Worm (Caenorhabditis elegans) whole organism, young adult: Measurements from ENCODE around the gene cyp-34A8.

ENCODE experiments used
- B0336.3 ChIP-seq: fragments of 200-800 bp; sonication (Bioruptor generic); IDR thresholded peaks from 2 replicates; pipeline ENCODE4 v1.3.6; 2022; ENCODE audit warnings: missing genetic modification characterization, missing compliant biosample characterization
- D2030.7 ChIP-seq: fragments of 200-800 bp; sonication (Bioruptor generic); IDR thresholded peaks from 2 replicates; pipeline ENCODE4 v1.3.6; 2022; ENCODE audit warnings: missing genetic modification reagents, missing genetic modification characterization, missing compliant biosample characterization
- K12H6.12 ChIP-seq: fragments of 200-800 bp; sonication (Bioruptor generic); optimal IDR thresholded peaks from 2 replicates; lab custom pipeline; 2018; ENCODE audit warnings: mild to moderate bottlenecking, missing genetic modification characterization, missing compliant biosample characterization
- Y79H2A.3 ChIP-seq: fragments of 200-800 bp; sonication (Bioruptor generic); conservative IDR thresholded peaks from 2 replicates; pipeline ENCODE4 v1.3.6; 2022; ENCODE audit warnings: missing genetic modification reagents, missing genetic modification characterization, missing compliant biosample characterization
- bed-2 ChIP-seq: fragments of 200-800 bp; sonication (Bioruptor generic); IDR thresholded peaks from 2 replicates; pipeline ENCODE4 v1.3.6; 2022; ENCODE audit warnings: missing genetic modification reagents, missing genetic modification characterization, missing compliant biosample characterization
- ceh-58 ChIP-seq: fragments of 200-800 bp; sonication (Bioruptor generic); IDR thresholded peaks from 2 replicates; pipeline ENCODE4 v1.3.6; 2022; ENCODE audit warnings: missing genetic modification characterization, missing compliant biosample characterization
- ets-4 ChIP-seq: fragments of 200-800 bp; sonication (Bioruptor generic); optimal IDR thresholded peaks from 2 replicates; lab custom pipeline; 2018; ENCODE audit warnings: mild to moderate bottlenecking, missing genetic modification characterization, missing compliant biosample characterization
- lin-54 ChIP-seq: fragments of 200-800 bp; sonication (Bioruptor generic); optimal IDR thresholded peaks from 2 replicates; lab custom pipeline; 2018; ENCODE audit warnings: mild to moderate bottlenecking, missing genetic modification characterization, missing compliant biosample characterization
- pha-4 ChIP-seq: fragments of 150-350 bp; sonication (generic microtip); optimal IDR thresholded peaks from 2 replicates; lab custom pipeline; 2014; ENCODE audit warnings: missing biosample characterization, missing genetic modification reagents, missing genetic modification characterization
- unc-62 ChIP-seq: fragments of 150-350 bp; optimal IDR thresholded peaks from 2 replicates; lab custom pipeline; 2014; ENCODE audit warnings: missing biosample characterization, missing genetic modification reagents, missing genetic modification characterization

DNA sequence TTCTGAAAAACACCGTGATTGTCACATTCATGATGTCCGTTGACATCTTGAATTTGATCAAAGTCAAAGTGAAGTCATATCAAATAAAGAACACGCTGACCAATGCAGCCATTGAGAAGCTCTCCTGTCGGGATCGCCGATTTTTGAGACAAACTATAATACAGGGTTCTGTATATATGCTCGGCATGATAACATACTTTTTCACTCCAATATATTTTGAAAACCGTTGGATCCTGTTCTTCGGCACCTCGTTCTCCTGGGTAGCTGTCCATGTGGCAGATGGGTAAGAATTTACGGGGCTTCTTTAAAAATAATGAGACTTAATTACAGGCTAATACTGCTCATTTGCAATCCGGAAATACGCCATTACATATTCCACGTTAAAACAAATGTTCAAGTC is 45.1 kb downstream of the cyp-34A8 start:
- TF ChIP-seq unc-62 = no peak
- TF ChIP-seq K12H6.12 = no peak
- TF ChIP-seq ceh-58 (GFP tag; lab: Robert Waterston, UW) = no peak
- TF ChIP-seq B0336.3 = no peak
- no peak for TF ChIP-seq D2030.7
- no peak for TF ChIP-seq ets-4 (GFP tag; lab: Kevin White, UChicago)
- TF ChIP-seq bed-2 (GFP tag; lab: Robert Waterston, UW) = no peak
- TF ChIP-seq pha-4 (tag; lab: Kevin White, UChicago) = no peak
- no peak for TF ChIP-seq Y79H2A.3 (GFP tag; lab: Robert Waterston, UW)
- no peak for TF ChIP-seq lin-54 (GFP tag; lab: Kevin White, UChicago)
